Worm (Caenorhabditis elegans): ENCODE data around the gene C05G5.2.

- TF ChIP-seq fkh-10 (GFP tag; optimal IDR thresholded peaks at IDR 0.05) (no peak), nhr-11 (tag; optimal IDR thresholded peaks at IDR 0.05) (no peak), mdl-1 (tag; optimal IDR thresholded peaks at IDR 0.05) (no peak), unc-62 (GFP tag; optimal IDR thresholded peaks at IDR 0.05) (no peak), nhr-25 (tag; optimal IDR thresholded peaks at IDR 0.05) (no peak), nhr-23 (tag; optimal IDR thresholded peaks at IDR 0.05) (no peak), unc-39 (tag; optimal IDR thresholded peaks at IDR 0.05) (no peak), snpc-4 (tag; optimal IDR thresholded peaks at IDR 0.05) (no peak), sea-2 (GFP tag; optimal IDR thresholded peaks at IDR 0.05) (no peak), ceh-28 (tag; optimal IDR thresholded peaks at IDR 0.05) (no peak)
Measured at ce11 chrX:14717782-14718181, 29.3 kb upstream of the C05G5.2 start.

All from whole organism, L3 larva.